Worm (Caenorhabditis elegans): ENCODE results near the gene Y50D4A.4.
A peak's percentile ranks its signal among the peaks of the same experiment; 100 is the strongest.

Gene Y50D4A.4

DNA sequence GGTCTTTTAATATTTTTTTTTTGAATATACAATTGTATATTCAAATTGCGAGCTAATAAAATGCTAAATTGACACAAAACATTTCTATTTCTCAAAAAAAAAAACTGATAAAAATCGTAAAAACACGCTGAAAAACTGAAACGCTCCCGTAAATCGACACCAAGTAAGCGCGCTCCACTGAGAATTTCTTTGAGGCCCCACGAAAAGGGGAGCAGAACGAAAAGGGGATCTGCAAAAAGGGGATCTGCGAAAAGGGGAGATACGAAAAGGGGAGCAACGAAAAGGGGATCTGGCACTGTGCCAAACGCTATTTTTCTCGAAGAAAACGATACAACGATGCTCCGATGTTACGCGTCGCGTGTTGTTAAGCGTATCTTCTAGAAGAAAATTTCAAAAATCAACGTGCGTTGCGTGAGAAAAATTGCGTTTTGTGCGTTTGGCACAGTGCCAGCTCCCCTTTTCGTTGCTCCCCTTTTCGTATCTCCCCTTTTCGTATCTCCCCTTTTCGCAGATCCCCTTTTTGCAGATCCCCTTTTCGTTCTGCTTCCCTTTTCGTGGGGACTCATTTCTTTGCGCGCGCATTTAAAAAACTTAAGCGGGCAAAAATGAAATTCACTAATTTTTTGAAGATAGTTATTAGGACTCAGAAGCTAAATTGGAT lies 1.3 kb upstream of the Y50D4A.4 start (continued):
- peak; percentile 91 for TF ChIP-seq D2030.7 (GFP tag; IDR thresholded peaks at IDR 0.05)
- peak; percentile 52 for TF ChIP-seq unc-130 (GFP tag; optimal IDR thresholded peaks at IDR 0.05)
- peak; percentile 48; the same call in 1 of the 2 replicates for TF ChIP-seq zfh-2 (GFP tag; conservative IDR thresholded peaks at IDR 0.05)
- TF ChIP-seq F33H1.4 (GFP tag; IDR thresholded peaks at IDR 0.05), result peak; percentile 38
- TF ChIP-seq ekl-4 (GFP tag; IDR thresholded peaks at IDR 0.05), result peak; percentile 71
- TF ChIP-seq lsl-1 (GFP tag; optimal IDR thresholded peaks at IDR 0.05), result peak; percentile 28
- peak; percentile 45 for TF ChIP-seq madf-6 (GFP tag; IDR thresholded peaks at IDR 0.05)
- TF ChIP-seq attf-3 (GFP tag; conservative IDR thresholded peaks at IDR 0.05), result peak; percentile 88
- TF ChIP-seq dpl-1 (GFP tag; optimal IDR thresholded peaks at IDR 0.05), result peak; percentile 51
- peak; percentile 77 for TF ChIP-seq lin-54 (GFP tag; optimal IDR thresholded peaks at IDR 0.05)
- TF ChIP-seq B0019.2 (GFP tag; conservative IDR thresholded peaks at IDR 0.05), result peak; percentile 71; the same call in 1 of the 2 replicates
- peak; percentile 82 for TF ChIP-seq madf-3 (GFP tag; IDR thresholded peaks at IDR 0.05)
- peak in 1 of 2 experiments; percentile 22 for TF ChIP-seq rec-8 (tag; optimal IDR thresholded peaks at IDR 0.05)
- peak; percentile 27; the same call in 1 of the 2 replicates for TF ChIP-seq lin-26 (GFP tag; IDR thresholded peaks at IDR 0.05)
- peak; percentile 36 for TF ChIP-seq madf-8 (GFP tag; conservative IDR thresholded peaks at IDR 0.05)
- peak; percentile 27 for TF ChIP-seq athp-1 (tag; optimal IDR thresholded peaks at IDR 0.05)
- peak; percentile 34 for TF ChIP-seq lin-40 (tag; optimal IDR thresholded peaks at IDR 0.05)
- TF ChIP-seq ztf-28 (GFP tag; IDR thresholded peaks at IDR 0.05), result peak; percentile 80
- peak; percentile 35 for TF ChIP-seq T07F8.4 (tag; optimal IDR thresholded peaks at IDR 0.05)

- peak; percentile 14 for TF ChIP-seq nhr-80 (tag; optimal IDR thresholded peaks at IDR 0.05)
- TF ChIP-seq F57C9.4 (tag; optimal IDR thresholded peaks at IDR 0.05), result no peak
- no peak for TF ChIP-seq xnd-1 (tag; optimal IDR thresholded peaks at IDR 0.05)
- no peak for TF ChIP-seq atf-7 (tag; optimal IDR thresholded peaks at IDR 0.05)
- no peak for TF ChIP-seq B0336.3 (GFP tag; IDR thresholded peaks at IDR 0.05)
- TF ChIP-seq hsf-1 (GFP tag; IDR thresholded peaks at IDR 0.05), result no peak
- TF ChIP-seq lir-1 (GFP tag; conservative IDR thresholded peaks at IDR 0.05), result no peak
- TF ChIP-seq cebp-2 (GFP tag; IDR thresholded peaks at IDR 0.05), result no peak
- no peak for TF ChIP-seq gei-17 (GFP tag; optimal IDR thresholded peaks at IDR 0.05)
- TF ChIP-seq ccch-3 (GFP tag; optimal IDR thresholded peaks at IDR 0.05), result no peak
- TF ChIP-seq repo-1 (tag; optimal IDR thresholded peaks at IDR 0.05), result no peak
- no peak for TF ChIP-seq Y56A3A.18 (GFP tag; IDR thresholded peaks at IDR 0.05)
- no peak for TF ChIP-seq fkh-3 (tag; optimal IDR thresholded peaks at IDR 0.05)
- no peak for TF ChIP-seq sea-2 (GFP tag; IDR thresholded peaks at IDR 0.05)
- no peak for TF ChIP-seq attf-3 (GFP tag; conservative IDR thresholded peaks at IDR 0.05)
- no peak for TF ChIP-seq C06A6.2 (GFP tag; conservative IDR thresholded peaks at IDR 0.05)
- no peak for TF ChIP-seq hrde-1 (tag; optimal IDR thresholded peaks at IDR 0.05; ENCODE audit: borderline replicate concordance)
- TF ChIP-seq nhr-120 (GFP tag; IDR thresholded peaks at IDR 0.05), result no peak
- TF ChIP-seq K11D2.4 (GFP tag; IDR thresholded peaks at IDR 0.05), result no peak
- peak; percentile 28 for TF ChIP-seq ets-4 (GFP tag; optimal IDR thresholded peaks at IDR 0.05)
- TF ChIP-seq Y53G8AR.9 (GFP tag; conservative IDR thresholded peaks at IDR 0.05), result 0 out of 2 replicates have a peak, but pooled peaks have one; percentile 32
- TF ChIP-seq unc-130 (GFP tag; optimal IDR thresholded peaks at IDR 0.05), result no peak
- no peak for TF ChIP-seq madf-6 (GFP tag; IDR thresholded peaks at IDR 0.05)
- no peak for TF ChIP-seq madf-8 (GFP tag; conservative IDR thresholded peaks at IDR 0.05)
- TF ChIP-seq F49E8.2 (tag; optimal IDR thresholded peaks at IDR 0.05; ENCODE audit: insufficient read depth), result no peak
These were observed 16.6 kb downstream of the Y50D4A.4 start, which contains the start of gene F25A2.1 for ce11 chrV:1179279-1179678. TSS of gene F25A2.1 (plus strand) at chrV:1179579.

Measured in whole organism, young adult.